Worm (Caenorhabditis elegans) whole organism, young adult: ENCODE results near the gene Y97E10AR.8.

Experiments used
- T26A5.8 ChIP-seq: sonication (generic microtip); optimal IDR thresholded peaks from 2 replicates; lab custom pipeline; 2016; ENCODE audit warnings: missing genetic modification characterization, missing compliant biosample characterization
- ama-1 ChIP-seq, 3 experiments: fragments of 150-350 bp in 1 of 3; sonication (generic microtip) in 2 of 3; optimal IDR thresholded peaks; 2 replicates each; lab custom pipeline; 2014 to 2018; ENCODE audit warnings: missing biosample characterization in 2 of 3, missing genetic modification characterization in 2 of 3, missing genetic modification reagents in 2 of 3
- cebp-1 ChIP-seq, 2 experiments: fragments of 200-800 bp in 1 of 2; sonication (Bioruptor generic) in 1 of 2; sonication (generic microtip) in 1 of 2; IDR thresholded peaks in 1 of 2; optimal IDR thresholded peaks in 1 of 2; 2 replicates each; pipeline versions ENCODE4 v1.3.6 to Lab custom; 2017 to 2022; ENCODE audit warnings: missing compliant biosample characterization in 2 of 2, missing genetic modification characterization in 2 of 2, mild to moderate bottlenecking in 1 of 2, missing genetic modification reagents in 1 of 2, moderate library complexity in 1 of 2
- let-607 ChIP-seq, 2 experiments: fragments of 200-800 bp in 1 of 2; sonication (Bioruptor generic) in 1 of 2; sonication (generic microtip) in 1 of 2; optimal IDR thresholded peaks; 2 replicates each; lab custom pipeline; 2016 to 2018; ENCODE audit warnings: mild to moderate bottlenecking in 2 of 2, missing compliant biosample characterization in 2 of 2, missing genetic modification characterization in 2 of 2, moderate library complexity in 2 of 2, missing genotype in 1 of 2

DNA sequence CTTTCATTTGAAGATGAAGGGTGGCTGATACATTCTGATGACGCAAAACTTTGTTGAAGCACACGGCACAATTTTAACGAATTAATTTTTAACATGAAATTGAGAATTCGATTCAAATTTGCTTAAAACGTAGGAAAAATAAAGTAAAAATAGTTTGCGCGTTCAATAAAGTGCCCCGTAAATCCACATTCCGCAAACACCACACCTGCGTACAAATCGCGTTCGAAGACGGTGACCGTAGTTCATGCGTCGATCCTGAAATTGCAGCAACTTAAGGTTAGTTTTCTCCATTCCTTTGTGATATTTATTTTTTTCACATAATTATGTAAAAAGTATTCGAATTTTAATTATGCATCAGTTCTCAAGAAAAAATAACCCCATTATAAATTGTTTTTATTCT, 19.7 kb downstream of the Y97E10AR.8 start, which contains the start of gene F43H9.3:
- TF ChIP-seq ama-1 (optimal IDR thresholded peaks at IDR 0.05; lab: Kevin White, UChicago) (no peak), ama-1 (GFP tag; optimal IDR thresholded peaks at IDR 0.05; lab: Kevin White, UChicago) (no peak), cebp-1 (GFP tag; IDR thresholded peaks at IDR 0.05; lab: Robert Waterston, UW) (no peak), cebp-1 (tag; optimal IDR thresholded peaks at IDR 0.05; lab: Kevin White, UChicago) (no peak), let-607 (tag; optimal IDR thresholded peaks at IDR 0.05; lab: Kevin White, UChicago) (no peak), T26A5.8 (no peak)
